Fruit fly (Drosophila melanogaster) whole organism, wandering third instar larva: ENCODE results near the gene cyr.

Source experiments
- Abd-B ChIP-seq: fragments of >200 bp; optimal IDR thresholded peaks from 2 replicates; lab custom pipeline; 2017; ENCODE audit warnings: missing biosample characterization, missing genetic modification characterization
- CG32264 ChIP-seq: fragments of 200-800 bp; sonication (Bioruptor generic); optimal IDR thresholded peaks from 2 replicates; lab custom pipeline; 2016; ENCODE audit warnings: missing biosample characterization, missing genetic modification characterization
- CG9705 ChIP-seq: fragments of 200-800 bp; sonication (Bioruptor generic); optimal IDR thresholded peaks from 2 replicates; lab custom pipeline; 2018; ENCODE audit warnings: missing biosample characterization, mild to moderate bottlenecking, missing genetic modification characterization
- CrebA ChIP-seq: fragments of 200-800 bp; sonication (Bioruptor generic); optimal IDR thresholded peaks from 2 replicates; lab custom pipeline; 2016; ENCODE audit warnings: missing biosample characterization, mild to moderate bottlenecking, missing genetic modification characterization, borderline replicate concordance
- Dfd ChIP-seq: fragments of >200 bp; optimal IDR thresholded peaks from 2 replicates; lab custom pipeline; 2017; ENCODE audit warnings: missing biosample characterization, missing genetic modification characterization
- Dif ChIP-seq: fragments of 200-275, 200-300 bp; sonication (Bioruptor generic); optimal IDR thresholded peaks from 2 replicates; lab custom pipeline; 2018; ENCODE audit warnings: missing biosample characterization, missing genetic modification characterization; ENCODE audit not compliant: partially characterized antibody
- GATAd ChIP-seq: sonication (Bioruptor generic); optimal IDR thresholded peaks from 2 replicates; lab custom pipeline; 2016; ENCODE audit warnings: missing biosample characterization, missing genetic modification characterization
- HLH106 ChIP-seq: fragments of 200-800 bp; optimal IDR thresholded peaks from 3 replicates; lab custom pipeline; 2019; ENCODE audit warnings: missing biosample characterization, mild to moderate bottlenecking, missing genetic modification characterization, moderate library complexity
- Hnf4 ChIP-seq: fragments of 200-800 bp; sonication (Bioruptor generic); optimal IDR thresholded peaks from 2 replicates; lab custom pipeline; 2016; ENCODE audit warnings: missing biosample characterization, mild to moderate bottlenecking, missing genetic modification characterization
- Hr78 ChIP-seq: fragments of >200 bp; optimal IDR thresholded peaks from 2 replicates; lab custom pipeline; 2017; ENCODE audit warnings: missing biosample characterization, missing genetic modification characterization
- Hr83 ChIP-seq: fragments of 200-300 bp; sonication (Bioruptor generic); optimal IDR thresholded peaks from 2 replicates; lab custom pipeline; 2016; ENCODE audit warnings: missing biosample characterization, mild to moderate bottlenecking, missing genetic modification characterization, moderate library complexity; ENCODE audit not compliant: poor library complexity, severe bottlenecking
- Mio ChIP-seq: sonication (Bioruptor generic); optimal IDR thresholded peaks from 2 replicates; lab custom pipeline; 2016; ENCODE audit warnings: missing biosample characterization, missing genetic modification characterization
- Rel ChIP-seq, 2 experiments: fragments of 200-800 bp; sonication (Bioruptor generic) in 1 of 2; optimal IDR thresholded peaks; 2 replicates in 1 of 2; 3 replicates in 1 of 2; lab custom pipeline; 2016 to 2019; ENCODE audit warnings: mild to moderate bottlenecking in 2 of 2, missing biosample characterization in 2 of 2, missing genetic modification characterization in 2 of 2, moderate library complexity in 1 of 2
- Sp1 ChIP-seq: fragments of 200-800 bp; sonication (Bioruptor generic); optimal IDR thresholded peaks from 3 replicates; lab custom pipeline; 2019; ENCODE audit warnings: missing biosample characterization, mild to moderate bottlenecking, missing genetic modification characterization, moderate library complexity
- Vsx2 ChIP-seq: fragments of 200-300, 225-300 bp; sonication (Bioruptor generic); optimal IDR thresholded peaks from 2 replicates; lab custom pipeline; 2018; ENCODE audit warnings: missing biosample characterization, missing genetic modification characterization; ENCODE audit not compliant: partially characterized antibody
- br ChIP-seq: fragments of 200-800 bp; sonication (Bioruptor generic); optimal IDR thresholded peaks from 2 replicates; lab custom pipeline; 2016; ENCODE audit warnings: missing biosample characterization, missing genetic modification characterization
- dl ChIP-seq, 2 experiments: fragments of 175-275, 200-275 bp in 1 of 2; fragments of 200-275 bp in 1 of 2; sonication (Bioruptor generic); optimal IDR thresholded peaks; lab custom pipeline; 2018; ENCODE audit warnings: mild to moderate bottlenecking in 2 of 2, missing biosample characterization in 2 of 2, missing genetic modification characterization in 2 of 2, moderate library complexity in 2 of 2; ENCODE audit not compliant: partially characterized antibody in 2 of 2, insufficient read depth in 1 of 2
- dsf ChIP-seq: sonication (Bioruptor generic); optimal IDR thresholded peaks from 2 replicates; lab custom pipeline; 2016; ENCODE audit warnings: missing biosample characterization, missing genetic modification characterization, borderline replicate concordance
- ey ChIP-seq: fragments of 200-800 bp; sonication (Bioruptor generic); optimal IDR thresholded peaks from 2 replicates; lab custom pipeline; 2016; ENCODE audit warnings: missing biosample characterization, missing genetic modification characterization
- foxo ChIP-seq, 2 experiments: fragments of 200-800 bp; sonication (Bioruptor generic); optimal IDR thresholded peaks; 2 replicates in 1 of 2; 3 replicates in 1 of 2; lab custom pipeline; 2016 to 2017; ENCODE audit warnings: missing biosample characterization in 2 of 2, missing genetic modification characterization in 2 of 2
- h ChIP-seq: fragments of 200-800 bp; sonication (Bioruptor generic); optimal IDR thresholded peaks from 3 replicates; lab custom pipeline; 2016; ENCODE audit warnings: missing biosample characterization, mild to moderate bottlenecking, missing genetic modification characterization
- jim ChIP-seq: fragments of 175-275, 200-325 bp; sonication (Bioruptor generic); optimal IDR thresholded peaks from 2 replicates; lab custom pipeline; 2016; ENCODE audit warnings: missing biosample characterization, mild to moderate bottlenecking, missing genetic modification characterization
- pan ChIP-seq: fragments of >200 bp; optimal IDR thresholded peaks from 2 replicates; lab custom pipeline; 2017
- rgr ChIP-seq: fragments of 200-800 bp; sonication (Bioruptor generic); optimal IDR thresholded peaks from 3 replicates; lab custom pipeline; 2016; ENCODE audit warnings: missing biosample characterization, mild to moderate bottlenecking, missing genetic modification characterization
- sage ChIP-seq: fragments of 200-800 bp; sonication (Bioruptor generic); optimal IDR thresholded peaks from 2 replicates; lab custom pipeline; 2016; ENCODE audit warnings: missing biosample characterization, mild to moderate bottlenecking, missing genetic modification characterization
- sv ChIP-seq: fragments of 200-800 bp; sonication (Bioruptor generic); optimal IDR thresholded peaks from 3 replicates; lab custom pipeline; 2016; ENCODE audit warnings: missing biosample characterization, missing genetic modification characterization
- tai ChIP-seq: sonication (Bioruptor generic); optimal IDR thresholded peaks from 2 replicates; lab custom pipeline; 2016; ENCODE audit warnings: missing biosample characterization, missing genetic modification characterization
- usp ChIP-seq: fragments of >200 bp; optimal IDR thresholded peaks from 2 replicates; lab custom pipeline; 2017; ENCODE audit warnings: missing biosample characterization, missing genetic modification characterization

cyr gene

DNA sequence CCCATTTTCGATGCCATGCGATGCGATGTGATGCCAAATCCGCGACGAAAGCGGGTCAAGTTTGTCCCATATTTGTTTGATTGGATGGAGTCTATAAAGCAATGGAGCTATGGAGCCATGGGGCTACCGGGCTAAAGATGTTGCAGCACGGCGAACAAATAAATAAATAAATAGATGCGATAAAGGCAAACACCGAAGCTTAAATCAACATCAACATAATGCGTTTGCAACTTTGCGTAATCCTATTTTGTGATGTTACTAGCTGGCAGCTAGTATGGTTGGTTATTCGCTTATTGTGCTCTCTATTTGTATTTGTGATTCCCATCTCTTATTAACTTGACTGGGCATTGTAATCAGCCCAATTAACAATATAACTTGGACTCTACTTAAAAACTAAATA, 7.4 kb downstream of the cyr start:
- TF ChIP-seq jim (GFP tag; lab: Kevin White, UChicago) (no peak), Abd-B (GFP tag; lab: Kevin White, UChicago) (no peak), br (GFP tag; lab: Kevin White, UChicago) (no peak), Hnf4 (GFP tag; lab: Kevin White, UChicago) (no peak), GATAd (GFP tag; lab: Kevin White, UChicago) (no peak), Sp1 (GFP tag; lab: Kevin White, UChicago) (no peak), CG9705 (GFP tag; lab: Kevin White, UChicago) (no peak), sage (no peak), Rel (GFP tag; optimal IDR thresholded peaks at IDR 0.05; lab: Kevin White, UChicago) (no peak), Rel (tag; optimal IDR thresholded peaks at IDR 0.05; lab: Kevin White, UChicago) (no peak), foxo (GFP tag; optimal IDR thresholded peaks at IDR 0.05; lab: Kevin White, UChicago) (no peak), dsf (GFP tag; lab: Kevin White, UChicago) (no peak), Hr78 (no peak), HLH106 (tag; lab: Kevin White, UChicago) (no peak), ey (GFP tag; lab: Kevin White, UChicago) (no peak), CrebA (GFP tag; lab: Kevin White, UChicago) (no peak), h (no peak), Vsx2 (GFP tag; lab: Kevin White, UChicago) (no peak), Mio (GFP tag; lab: Kevin White, UChicago) (no peak), Dfd (GFP tag; lab: Kevin White, UChicago) (no peak), tai (GFP tag; lab: Kevin White, UChicago) (no peak)

DNA sequence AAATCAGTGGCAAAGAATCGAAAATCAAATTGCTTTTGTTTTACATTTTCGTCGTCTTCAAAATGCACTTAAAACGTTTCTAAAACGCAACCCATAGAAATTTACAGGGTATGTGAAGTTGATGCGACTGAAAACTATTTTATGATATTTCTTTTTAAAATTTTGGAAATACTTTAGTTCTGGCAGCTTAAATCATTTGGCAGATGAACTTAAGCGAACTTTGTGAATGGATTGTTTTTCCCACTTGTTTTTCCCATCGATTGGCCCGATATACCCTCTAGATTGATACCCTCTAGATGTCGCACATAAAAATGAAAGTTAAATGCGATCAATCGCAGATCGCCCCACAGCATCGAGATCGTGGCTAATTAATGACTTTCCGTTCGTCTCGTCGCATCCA, 9.4 kb downstream of the cyr start:
- TF ChIP-seq pan (no peak), sv (GFP tag; lab: Kevin White, UChicago) (peak; percentile 9), CG32264 (GFP tag; lab: Kevin White, UChicago) (no peak)

DNA sequence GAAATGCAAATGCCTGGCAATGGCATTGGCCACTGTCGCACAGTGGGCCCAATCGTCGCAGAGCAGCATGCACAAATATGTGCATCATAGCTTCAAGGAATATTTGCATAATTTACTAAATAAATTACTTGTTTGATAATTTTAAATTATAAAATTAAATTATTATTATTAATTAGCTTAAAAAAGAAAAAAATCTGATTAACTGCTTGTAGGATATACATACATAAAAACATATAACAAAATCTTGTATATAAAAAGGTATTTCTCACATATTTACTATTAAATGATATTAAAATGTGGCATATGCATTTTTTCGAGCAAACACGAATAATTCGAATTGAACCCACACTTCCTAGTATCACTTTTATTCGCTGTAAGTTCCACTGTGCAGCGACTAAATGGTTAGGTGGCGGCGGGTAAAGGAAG, 10.3 kb downstream of the cyr start:
- TF ChIP-seq Mio (GFP tag; lab: Kevin White, UChicago) (no peak), CG9705 (GFP tag; lab: Kevin White, UChicago) (no peak)

DNA sequence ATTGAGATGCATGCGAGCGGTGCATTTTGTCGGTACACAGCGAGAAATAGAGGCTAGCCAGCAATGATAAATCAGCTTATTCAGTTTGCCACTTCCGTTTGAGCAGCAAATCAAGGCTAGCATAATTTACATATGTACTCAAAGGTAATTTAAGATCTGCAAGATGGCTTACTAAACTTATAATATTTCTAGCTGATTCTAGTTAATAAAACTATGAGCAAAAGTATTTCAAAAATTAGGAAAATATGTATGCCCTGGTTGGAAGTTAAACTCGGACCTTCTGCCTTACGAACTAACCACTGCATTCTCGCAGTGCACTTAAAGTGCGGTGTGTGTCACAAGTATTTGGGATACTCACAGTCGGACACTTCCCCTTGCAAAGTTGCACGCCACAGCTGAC, 12.7 kb downstream of the cyr start:
- TF ChIP-seq tai (GFP tag; lab: Kevin White, UChicago) (no peak), CrebA (GFP tag; lab: Kevin White, UChicago) (no peak), dl (GFP tag; optimal IDR thresholded peaks at IDR 0.05; lab: Kevin White, UChicago; ENCODE audit: insufficient read depth in 1 of 2, partially characterized antibody in 2 of 2) (no peak), rgr (GFP tag; lab: Kevin White, UChicago) (no peak)

DNA sequence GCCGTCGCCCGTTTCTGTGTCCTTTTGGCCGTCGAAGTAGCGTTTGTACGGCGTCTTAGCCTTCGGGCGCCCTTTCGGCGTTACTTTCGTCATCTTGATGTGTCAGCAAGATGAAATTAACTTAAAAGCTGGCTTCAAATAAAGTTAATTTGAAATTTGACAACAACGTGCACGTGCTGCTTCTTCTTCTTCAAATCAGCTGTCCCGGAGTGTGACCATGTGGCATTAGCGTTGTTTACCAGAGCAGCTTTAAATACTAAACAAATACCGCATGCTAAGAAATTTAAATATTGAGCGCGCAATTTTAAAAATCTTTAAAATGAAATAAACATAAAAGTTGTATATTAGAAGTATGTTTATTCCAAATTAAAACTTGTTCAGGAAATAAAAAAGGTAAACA, 14.6 kb downstream of the cyr start, which contains the start of gene CG2260:
Gene CG2260, minus strand, starts transcription at position 209 of the 400 bp plus-strand sequence.
- TF ChIP-seq Dif (no peak), Hr83 (GFP tag; lab: Kevin White, UChicago) (no peak), tai (GFP tag; lab: Kevin White, UChicago) (no peak), Hr78 (no peak), HLH106 (tag; lab: Kevin White, UChicago) (no peak)

DNA sequence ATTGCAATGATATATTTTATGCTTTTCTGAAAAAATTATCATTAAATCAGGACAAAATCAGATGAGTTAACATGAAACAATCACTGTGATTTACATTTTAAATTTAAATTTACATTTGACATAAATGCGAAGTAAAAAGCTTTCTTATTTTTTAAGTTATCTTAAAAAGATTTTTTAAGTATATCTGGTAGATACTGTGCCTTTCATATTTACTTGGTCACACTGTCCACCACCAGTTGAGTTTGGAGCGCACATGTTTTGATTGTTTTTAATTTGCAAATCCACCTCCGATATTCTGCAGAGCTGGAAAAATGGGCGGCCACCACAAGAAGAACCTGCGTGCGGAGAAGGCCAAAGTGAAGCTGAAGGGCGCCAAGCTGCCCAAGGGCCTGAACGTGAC, 18.7 kb downstream of the cyr start, which contains the start of gene CG1575:
Gene CG1575, plus strand, starts transcription at position 200 of the 400 bp plus-strand sequence.
- no peak for TF ChIP-seq usp
- no peak for TF ChIP-seq tai (GFP tag; lab: Kevin White, UChicago)
- no peak for TF ChIP-seq foxo (GFP tag; optimal IDR thresholded peaks at IDR 0.05; lab: Kevin White, UChicago)
- TF ChIP-seq Mio (GFP tag; lab: Kevin White, UChicago): no peak
